Worm (Caenorhabditis elegans) whole organism, L4 larva: Measurements from ENCODE around the gene Y69A2AL.2.

ENCODE experiments used
- F49E8.2 ChIP-seq: sonication (generic microtip); optimal IDR thresholded peaks from 2 replicates; lab custom pipeline; 2016; ENCODE audit warnings: missing compliant biosample characterization, mild to moderate bottlenecking, missing genetic modification characterization, borderline replicate concordance
- T20F7.1 ChIP-seq: fragments of 200-800 bp; sonication (Bioruptor generic); optimal IDR thresholded peaks from 2 replicates; lab custom pipeline; 2018; ENCODE audit warnings: mild to moderate bottlenecking, missing genetic modification characterization, missing compliant biosample characterization
- aha-1 ChIP-seq: fragments of 150-350 bp; peaks from one replicate; lab custom pipeline; 2014; ENCODE audit warnings: missing biosample characterization, missing genetic modification characterization
- aly-2 ChIP-seq: sonication (generic microtip); optimal IDR thresholded peaks from 2 replicates; lab custom pipeline; 2018; ENCODE audit warnings: missing biosample characterization, missing genetic modification characterization
- ama-1 ChIP-seq: fragments of 150-350 bp; optimal IDR thresholded peaks from 2 replicates; lab custom pipeline; 2014; ENCODE audit warnings: inconsistent platforms, mixed read lengths
- ceh-20 ChIP-seq: fragments of 200-800 bp; sonication (Bioruptor generic); IDR thresholded peaks from 2 replicates; pipeline ENCODE4 v1.3.6; 2022; ENCODE audit warnings: missing genetic modification reagents, missing genetic modification characterization, missing compliant biosample characterization
- ceh-32 ChIP-seq: sonication (generic microtip); optimal IDR thresholded peaks from 2 replicates; lab custom pipeline; 2016; ENCODE audit warnings: mild to moderate bottlenecking, missing genetic modification characterization, missing compliant biosample characterization; ENCODE audit not compliant: poor library complexity
- ceh-62 ChIP-seq: sonication (generic microtip); optimal IDR thresholded peaks from 2 replicates; lab custom pipeline; 2017; ENCODE audit warnings: missing biosample characterization, missing genetic modification characterization
- daf-8 ChIP-seq: fragments of 200-800 bp; sonication (Bioruptor generic); IDR thresholded peaks from 2 replicates; pipeline ENCODE4 v1.3.6; 2022; ENCODE audit warnings: missing genetic modification characterization, missing compliant biosample characterization
- dmd-6 ChIP-seq: fragments of 200-800 bp; sonication (Bioruptor generic); IDR thresholded peaks from 2 replicates; pipeline ENCODE4 v1.3.6; 2022; ENCODE audit warnings: missing genetic modification reagents, missing genetic modification characterization, missing compliant biosample characterization
- dmd-8 ChIP-seq: fragments of 200-800 bp; sonication (Bioruptor generic); IDR thresholded peaks from 2 replicates; pipeline ENCODE4 v1.3.6; 2022; ENCODE audit warnings: missing genetic modification characterization, missing compliant biosample characterization
- dve-1 ChIP-seq: sonication (generic microtip); optimal IDR thresholded peaks from 2 replicates; lab custom pipeline; 2017; ENCODE audit warnings: antibody characterized with exemption, mild to moderate bottlenecking, missing genetic modification characterization, missing compliant biosample characterization; ENCODE audit not compliant: insufficient read depth
- fkh-10 ChIP-seq: fragments of 150-350 bp; optimal IDR thresholded peaks from 2 replicates; lab custom pipeline; 2014; ENCODE audit warnings: missing biosample characterization, missing genetic modification reagents, missing genetic modification characterization
- gei-8 ChIP-seq: fragments of 200-800 bp; sonication (Bioruptor generic); optimal IDR thresholded peaks from 2 replicates; lab custom pipeline; 2018; ENCODE audit warnings: mild to moderate bottlenecking, missing genetic modification characterization, missing compliant biosample characterization
- hlh-30 ChIP-seq: sonication (generic microtip); optimal IDR thresholded peaks from 2 replicates; lab custom pipeline; 2017; ENCODE audit warnings: antibody characterized with exemption, mild to moderate bottlenecking, missing genetic modification characterization, missing compliant biosample characterization; ENCODE audit not compliant: insufficient read depth
- hmg-1.1 ChIP-seq: fragments of 200-800 bp; sonication (Bioruptor generic); IDR thresholded peaks from 2 replicates; pipeline ENCODE4 v1.3.6; 2022; ENCODE audit warnings: missing genetic modification reagents, missing genetic modification characterization, missing compliant biosample characterization
- jun-1 ChIP-seq: fragments of 150-350 bp; optimal IDR thresholded peaks from 2 replicates; lab custom pipeline; 2014; ENCODE audit warnings: missing biosample characterization, missing genetic modification reagents, missing genetic modification characterization
- lim-7 ChIP-seq: fragments of 200-800 bp; sonication (Bioruptor generic); IDR thresholded peaks from 2 replicates; pipeline ENCODE4 v1.3.6; 2022; ENCODE audit warnings: missing genetic modification characterization, missing compliant biosample characterization
- lin-13 ChIP-seq: fragments of 150-350 bp; optimal IDR thresholded peaks from 2 replicates; lab custom pipeline; 2014; ENCODE audit warnings: missing biosample characterization, missing genetic modification reagents, missing genetic modification characterization
- lir-3 ChIP-seq: sonication (generic microtip); optimal IDR thresholded peaks from 2 replicates; lab custom pipeline; 2016; ENCODE audit warnings: mild to moderate bottlenecking, missing genetic modification characterization, missing compliant biosample characterization
- lsy-2 ChIP-seq, 2 experiments: fragments of 150-350 bp in 1 of 2; sonication (generic microtip) in 1 of 2; optimal IDR thresholded peaks; 2 replicates each; lab custom pipeline; 2014 to 2017; ENCODE audit warnings: missing biosample characterization in 2 of 2, missing genetic modification characterization in 2 of 2
- mxl-3 ChIP-seq: fragments of 200-800 bp; sonication (Bioruptor generic); optimal IDR thresholded peaks from 2 replicates; lab custom pipeline; 2018; ENCODE audit warnings: mild to moderate bottlenecking, missing genetic modification characterization, missing compliant biosample characterization
- nhr-102 ChIP-seq: sonication (generic microtip); optimal IDR thresholded peaks from 2 replicates; lab custom pipeline; 2016; ENCODE audit warnings: mild to moderate bottlenecking, missing genetic modification characterization, moderate library complexity, missing compliant biosample characterization
- nhr-111 ChIP-seq: fragments of 200-800 bp; sonication (Bioruptor generic); optimal IDR thresholded peaks from 2 replicates; lab custom pipeline; 2018; ENCODE audit warnings: mild to moderate bottlenecking, missing genetic modification characterization, missing compliant biosample characterization
- nhr-237 ChIP-seq: sonication (generic microtip); optimal IDR thresholded peaks from 2 replicates; lab custom pipeline; 2017; ENCODE audit warnings: missing biosample characterization, missing genetic modification characterization
- nhr-28 ChIP-seq: fragments of 150-350 bp; optimal IDR thresholded peaks from 2 replicates; lab custom pipeline; 2014; ENCODE audit warnings: missing biosample characterization, missing genetic modification characterization
- nhr-48 ChIP-seq: sonication (generic microtip); optimal IDR thresholded peaks from 2 replicates; lab custom pipeline; 2016; ENCODE audit warnings: mild to moderate bottlenecking, missing genetic modification characterization, missing compliant biosample characterization
- nhr-77 ChIP-seq: fragments of 150-350 bp; optimal IDR thresholded peaks from 2 replicates; lab custom pipeline; 2014; ENCODE audit warnings: missing biosample characterization, missing genetic modification characterization
- pha-4 ChIP-seq, 2 experiments: fragments of 150-350 bp in 1 of 2; fragments of 200-800 bp in 1 of 2; sonication (Bioruptor generic) in 1 of 2; IDR thresholded peaks in 1 of 2; optimal IDR thresholded peaks in 1 of 2; 2 replicates each; pipeline versions ENCODE4 v1.3.6 to Lab custom; 2014 to 2022; ENCODE audit warnings: missing genetic modification characterization in 2 of 2, missing genetic modification reagents in 2 of 2, missing biosample characterization in 1 of 2, missing compliant biosample characterization in 1 of 2
- set-16 ChIP-seq: fragments of 200-800 bp; sonication (Bioruptor generic); IDR thresholded peaks from 2 replicates; pipeline ENCODE4 v1.3.6; 2022; ENCODE audit warnings: missing genetic modification reagents, missing genetic modification characterization, missing compliant biosample characterization
- spr-1 ChIP-seq: sonication (generic microtip); optimal IDR thresholded peaks from 2 replicates; lab custom pipeline; 2016; ENCODE audit warnings: mild to moderate bottlenecking, missing genetic modification characterization, missing compliant biosample characterization
- zag-1 ChIP-seq: fragments of 150-350 bp; optimal IDR thresholded peaks from 2 replicates; lab custom pipeline; 2014; ENCODE audit warnings: missing biosample characterization, missing genetic modification characterization
- zip-2 ChIP-seq: fragments of 150-350 bp; optimal IDR thresholded peaks from 2 replicates; lab custom pipeline; 2014; ENCODE audit warnings: missing biosample characterization, missing genetic modification characterization
- ztf-11 ChIP-seq: fragments of 150-350 bp; optimal IDR thresholded peaks from 2 replicates; lab custom pipeline; 2014; ENCODE audit warnings: missing biosample characterization, missing genetic modification characterization

The Y69A2AL.2 gene

DNA sequence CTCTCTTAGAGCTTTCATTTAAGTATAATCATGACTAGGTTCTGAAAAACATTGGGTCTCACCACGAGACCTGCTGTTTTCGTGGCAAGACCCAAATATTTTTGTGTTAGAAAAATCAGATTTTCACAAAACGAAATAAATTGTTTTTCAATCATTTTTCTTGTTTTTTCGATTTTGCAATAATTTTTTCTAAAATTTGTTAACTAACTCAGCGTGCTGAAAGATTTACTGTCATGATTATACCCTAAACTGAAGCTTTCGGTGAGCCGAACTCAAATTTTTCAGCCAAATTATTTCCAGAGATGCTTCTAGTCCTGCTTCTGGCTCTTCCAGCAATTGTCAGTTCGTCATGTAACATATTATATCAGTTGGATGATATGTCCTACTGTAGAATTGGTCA, at the start of gene Y69A2AL.2:
TSS of gene Y69A2AL.2 (plus strand) at position 301 of the 400 bp plus-strand sequence.
- TF ChIP-seq mxl-3 (no peak), ceh-62 (tag; lab: Kevin White, UChicago) (no peak), ama-1 (lab: Kevin White, UChicago) (no peak), dve-1 (tag; lab: Kevin White, UChicago) (no peak), hmg-1.1 (GFP tag; lab: Robert Waterston, UW) (no peak), lir-3 (tag; lab: Kevin White, UChicago) (no peak), dmd-8 (no peak)

DNA sequence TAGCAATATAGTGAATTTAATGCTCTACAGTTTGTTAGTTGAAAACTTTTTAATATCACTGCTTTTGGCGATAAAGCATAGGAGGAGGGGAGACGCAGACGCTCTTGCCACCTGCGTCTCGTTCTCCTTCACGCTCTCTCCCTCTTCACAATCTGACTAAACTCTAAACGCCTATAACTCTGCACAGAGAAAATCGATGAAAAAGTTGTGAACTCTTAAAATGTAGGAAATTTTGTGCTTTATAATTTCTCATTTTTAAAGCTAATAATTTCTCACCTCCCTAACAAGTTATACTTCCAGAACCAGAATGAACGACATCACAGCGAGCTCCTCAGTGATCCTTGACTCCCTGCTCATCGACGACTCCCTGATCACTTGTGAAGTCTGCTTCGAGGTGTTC, 49.4 kb upstream of the Y69A2AL.2 start, which contains the start of gene C45G7.4:
TSS of gene C45G7.4 (plus strand) at position 301 of the 400 bp plus-strand sequence.
- no peak for TF ChIP-seq spr-1 (tag; lab: Kevin White, UChicago)
- no peak for TF ChIP-seq nhr-48 (tag; lab: Kevin White, UChicago)
- TF ChIP-seq dmd-6 = no peak
- TF ChIP-seq zag-1 (tag; lab: Kevin White, UChicago) = no peak
- TF ChIP-seq F49E8.2 (tag; lab: Kevin White, UChicago) = no peak
- no peak for TF ChIP-seq hlh-30 (tag; lab: Kevin White, UChicago)
- no peak for TF ChIP-seq ztf-11 (tag; lab: Kevin White, UChicago)

DNA sequence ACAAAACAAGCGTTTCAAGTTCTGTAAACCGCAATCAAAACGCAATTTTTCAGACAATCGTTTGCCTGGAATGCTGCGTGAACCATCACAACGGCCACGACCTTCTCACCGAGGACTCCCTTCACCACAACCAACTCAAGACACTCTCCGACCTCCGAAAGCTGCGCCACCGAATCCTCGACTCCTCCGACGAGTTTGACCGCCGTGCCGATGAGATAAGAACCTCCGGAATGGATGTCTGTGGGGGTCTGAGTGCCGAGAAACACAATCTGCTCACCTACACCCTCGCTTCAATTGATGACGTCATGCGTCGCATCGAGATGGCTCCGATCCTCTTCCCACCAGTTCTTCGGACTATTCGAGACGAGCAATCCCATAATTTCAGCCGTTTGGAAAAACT, 47.7 kb upstream of the Y69A2AL.2 start:
- no peak for TF ChIP-seq lin-13 (GFP tag; lab: Kevin White, UChicago)
- TF ChIP-seq gei-8 (GFP tag; lab: Kevin White, UChicago) = no peak
- peak; percentile 68 for TF ChIP-seq set-16 (GFP tag; lab: Robert Waterston, UW)

DNA sequence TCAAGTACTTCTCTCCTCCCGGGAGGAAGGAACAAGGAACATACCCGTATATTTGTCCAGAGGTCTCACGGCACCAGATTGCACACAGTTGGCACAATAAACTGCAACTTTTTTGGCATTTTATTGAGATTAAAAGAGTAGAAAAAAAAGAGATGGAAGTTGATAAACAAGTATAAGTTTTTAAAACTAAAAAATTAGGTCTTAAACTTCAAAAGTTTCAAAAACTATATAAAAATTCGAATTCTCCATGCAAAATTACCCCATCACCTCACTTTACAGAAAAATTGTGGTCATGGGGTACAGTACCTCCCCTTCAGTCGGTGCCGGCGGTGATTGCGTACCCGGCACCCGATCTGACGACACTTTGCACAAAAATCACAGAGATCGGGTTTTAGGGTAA, 30.8 kb upstream of the Y69A2AL.2 start, which contains the start of gene C45G7.13:
TSS of gene C45G7.13 (minus strand) at position 101 of the 400 bp plus-strand sequence.
- TF ChIP-seq T20F7.1 (no peak), jun-1 (tag; lab: Kevin White, UChicago) (no peak), zip-2 (tag; lab: Kevin White, UChicago) (no peak), lim-7 (GFP tag; lab: Robert Waterston, UW) (no peak), nhr-102 (tag; lab: Kevin White, UChicago) (no peak), nhr-28 (tag; lab: Kevin White, UChicago) (no peak), aha-1 (no peak), nhr-77 (tag; lab: Kevin White, UChicago) (no peak), lsy-2 (tag; optimal IDR thresholded peaks at IDR 0.05; lab: Kevin White, UChicago) (no peak), ceh-32 (tag; lab: Kevin White, UChicago) (no peak), fkh-10 (GFP tag; lab: Kevin White, UChicago) (no peak), dve-1 (tag; lab: Kevin White, UChicago) (no peak), daf-8 (GFP tag; lab: Robert Waterston, UW) (no peak), nhr-237 (tag; lab: Kevin White, UChicago) (no peak), nhr-111 (no peak), aly-2 (tag; lab: Kevin White, UChicago) (no peak), pha-4 (GFP tag; IDR thresholded peaks at IDR 0.05; lab: Robert Waterston, UW) (no peak), pha-4 (tag; optimal IDR thresholded peaks at IDR 0.05; lab: Kevin White, UChicago) (no peak)
- TF ChIP-seq, all 104 proteins: peak for 0

DNA sequence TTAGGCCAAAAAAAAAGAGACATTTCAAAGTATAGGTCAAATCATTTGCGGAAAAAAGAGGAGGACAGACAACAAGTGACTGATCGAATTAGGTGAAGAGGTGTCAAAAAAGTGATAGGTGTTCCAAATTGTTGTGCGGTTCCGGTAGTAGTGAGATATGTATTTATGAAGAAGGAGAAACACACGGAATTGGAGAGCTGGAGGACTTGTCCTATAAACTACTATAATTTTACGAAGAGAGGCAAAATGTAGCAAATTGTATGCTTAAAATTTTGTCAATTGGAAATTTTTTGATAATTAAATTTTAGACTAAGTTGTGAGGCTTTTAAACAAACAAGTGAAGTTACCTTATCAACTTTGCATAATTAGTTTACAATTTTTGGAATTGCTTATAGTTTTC, 30.4 kb upstream of the Y69A2AL.2 start:
- TF ChIP-seq ceh-20 (GFP tag; lab: Robert Waterston, UW) (no peak), aha-1 (peak; percentile 91)
- TF ChIP-seq, all 104 proteins: peak for 1
